Worm (Caenorhabditis elegans) whole organism, mixed stage, embryonic: Measurements from ENCODE around the gene pno-1.

ENCODE experiments used
- lin-13 ChIP-seq: fragments of 150-350 bp; optimal IDR thresholded peaks from 2 replicates; lab custom pipeline; 2014; ENCODE audit warnings: missing biosample characterization, missing genetic modification characterization
- lsy-2 ChIP-seq: fragments of 150-350 bp; optimal IDR thresholded peaks from 2 replicates; lab custom pipeline; 2014; ENCODE audit warnings: missing biosample characterization, missing genetic modification characterization
- nhr-12 ChIP-seq: fragments of 150-350 bp; optimal IDR thresholded peaks from 2 replicates; lab custom pipeline; 2014; ENCODE audit warnings: missing biosample characterization, missing genetic modification characterization
- nhr-28 ChIP-seq: fragments of 150-350 bp; optimal IDR thresholded peaks from 2 replicates; lab custom pipeline; 2014; ENCODE audit warnings: missing biosample characterization, missing genetic modification characterization
- snpc-4 ChIP-seq: fragments of 150-350 bp; optimal IDR thresholded peaks from 2 replicates; lab custom pipeline; 2014; ENCODE audit warnings: missing biosample characterization, missing genetic modification characterization
- ztf-11 ChIP-seq: fragments of 150-350 bp; optimal IDR thresholded peaks from 2 replicates; lab custom pipeline; 2014; ENCODE audit warnings: missing biosample characterization, missing genetic modification characterization

- no peak for TF ChIP-seq ztf-11 (tag; lab: Kevin White, UChicago)
- TF ChIP-seq nhr-12, result no peak
- no peak for TF ChIP-seq snpc-4
- TF ChIP-seq lsy-2 (tag; lab: Kevin White, UChicago), result no peak
- no peak for TF ChIP-seq nhr-28 (tag; lab: Kevin White, UChicago)
- TF ChIP-seq lin-13, result no peak
Observed at ce11 chrII:9717904-9718303, 24.8 kb downstream of the pno-1 start, which contains the start of gene Y53C12A.6.
